Worm (Caenorhabditis elegans): ENCODE measurements around the gene D1025.1.

D1025.1 gene

ce11 chrX:14508823-14509259 lies 11.7 kb upstream of the D1025.1 start:
- TF ChIP-seq lin-13 (GFP tag; optimal IDR thresholded peaks at IDR 0.05) (peak; percentile 24), C34F6.9 (tag; optimal IDR thresholded peaks at IDR 0.05) (peak; percentile 49), fos-1 (tag; optimal IDR thresholded peaks at IDR 0.05) (peak; percentile 53), zag-1 (tag; optimal IDR thresholded peaks at IDR 0.05) (no peak), mbf-1 (tag; optimal IDR thresholded peaks at IDR 0.05) (no peak), elt-1 (tag; optimal IDR thresholded peaks at IDR 0.05) (peak; percentile 46), lin-11 (tag; optimal IDR thresholded peaks at IDR 0.05) (no peak), ceh-16 (tag; optimal IDR thresholded peaks at IDR 0.05) (peak; percentile 67), ztf-4 (tag; optimal IDR thresholded peaks at IDR 0.05) (peak; percentile 24), alr-1 (tag; optimal IDR thresholded peaks at IDR 0.05) (no peak), gmeb-1 (tag; optimal IDR thresholded peaks at IDR 0.05) (no peak), nhr-12 (tag; optimal IDR thresholded peaks at IDR 0.05) (no peak), nhr-237 (tag; optimal IDR thresholded peaks at IDR 0.05) (no peak), unc-62 (GFP tag; optimal IDR thresholded peaks at IDR 0.05) (peak; percentile 74), lin-39 (tag; optimal IDR thresholded peaks at IDR 0.05) (no peak), nhr-25 (tag; optimal IDR thresholded peaks at IDR 0.05) (peak; percentile 88), mdl-1 (tag; optimal IDR thresholded peaks at IDR 0.05) (peak in 1 of 2 experiments; percentile 10), snpc-4 (tag; optimal IDR thresholded peaks at IDR 0.05) (no peak), nhr-77 (tag; optimal IDR thresholded peaks at IDR 0.05) (no peak), egl-27 (tag; optimal IDR thresholded peaks at IDR 0.05) (peak; percentile 91), ZK546.5 (tag; optimal IDR thresholded peaks at IDR 0.05) (no peak), elt-3 (tag; optimal IDR thresholded peaks at IDR 0.05) (no peak), ztf-11 (tag; optimal IDR thresholded peaks at IDR 0.05) (no peak), unc-39 (tag; optimal IDR thresholded peaks at IDR 0.05) (no peak), nhr-6 (tag; optimal IDR thresholded peaks at IDR 0.05) (peak; percentile 51), blmp-1 (tag; optimal IDR thresholded peaks at IDR 0.05; ENCODE audit: insufficient read depth) (peak; percentile 73), crh-2 (tag; optimal IDR thresholded peaks at IDR 0.05) (peak; percentile 46), nhr-23 (tag; optimal IDR thresholded peaks at IDR 0.05) (no peak), nhr-129 (tag; optimal IDR thresholded peaks at IDR 0.05) (peak; percentile 82), lsy-2 (tag; optimal IDR thresholded peaks at IDR 0.05) (peak in 1 of 2 experiments; percentile 64), nhr-21 (tag; optimal IDR thresholded peaks at IDR 0.05) (peak; percentile 84), F13H6.1 (tag; optimal IDR thresholded peaks at IDR 0.05) (peak; percentile 81), sma-3 (GFP tag; optimal IDR thresholded peaks at IDR 0.05) (peak; percentile 66), sem-4 (tag; optimal IDR thresholded peaks at IDR 0.05) (peak; percentile 78), dmd-4 (tag; optimal IDR thresholded peaks at IDR 0.05) (no peak), ztf-1 (GFP tag; conservative IDR thresholded peaks at IDR 0.05) (no peak), ama-1 (optimal IDR thresholded peaks at IDR 0.05) (no peak), skn-1 (tag; optimal IDR thresholded peaks at IDR 0.05) (no peak), ceh-82 (tag; optimal IDR thresholded peaks at IDR 0.05) (no peak), sma-9 (GFP tag; optimal IDR thresholded peaks at IDR 0.05) (peak; percentile 93), sma-9 (tag; optimal IDR thresholded peaks at IDR 0.05) (no peak)

- TF ChIP-seq nhr-129 (tag; optimal IDR thresholded peaks at IDR 0.05) = peak; percentile 75
- no peak for TF ChIP-seq peb-1 (tag; optimal IDR thresholded peaks at IDR 0.05)
- TF ChIP-seq dmd-4 (tag; optimal IDR thresholded peaks at IDR 0.05) = no peak
- no peak for TF ChIP-seq mdl-1 (tag; optimal IDR thresholded peaks at IDR 0.05)
- TF ChIP-seq lsy-2 (tag; optimal IDR thresholded peaks at IDR 0.05) = no peak
Measured at ce11 chrX:14510358-14510757, 10.2 kb upstream of the D1025.1 start.

- TF ChIP-seq snpc-4 (tag; optimal IDR thresholded peaks at IDR 0.05) = no peak
- no peak for TF ChIP-seq ztf-1 (GFP tag; conservative IDR thresholded peaks at IDR 0.05)
- TF ChIP-seq crh-2 (tag; optimal IDR thresholded peaks at IDR 0.05) = no peak
- TF ChIP-seq blmp-1 (tag; optimal IDR thresholded peaks at IDR 0.05; ENCODE audit: insufficient read depth) = no peak
- no peak for TF ChIP-seq sem-4 (tag; optimal IDR thresholded peaks at IDR 0.05)
- no peak for TF ChIP-seq mdl-1 (tag; optimal IDR thresholded peaks at IDR 0.05)
- no peak for TF ChIP-seq R02D3.7 (tag; optimal IDR thresholded peaks at IDR 0.05)
- no peak for TF ChIP-seq lsy-2 (tag; optimal IDR thresholded peaks at IDR 0.05)
- TF ChIP-seq ztf-4 (tag; optimal IDR thresholded peaks at IDR 0.05) = no peak
- TF ChIP-seq alr-1 (tag; optimal IDR thresholded peaks at IDR 0.05) = no peak
- no peak for TF ChIP-seq lin-11 (tag; optimal IDR thresholded peaks at IDR 0.05)
- no peak for TF ChIP-seq ztf-11 (tag; optimal IDR thresholded peaks at IDR 0.05)
- TF ChIP-seq ceh-82 (tag; optimal IDR thresholded peaks at IDR 0.05) = no peak
- TF ChIP-seq nhr-11 (tag; optimal IDR thresholded peaks at IDR 0.05) = no peak
- TF ChIP-seq gmeb-1 (tag; optimal IDR thresholded peaks at IDR 0.05) = no peak
- TF ChIP-seq nhr-21 (tag; optimal IDR thresholded peaks at IDR 0.05) = no peak
- TF ChIP-seq nhr-25 (tag; optimal IDR thresholded peaks at IDR 0.05) = no peak
- no peak for TF ChIP-seq mbf-1 (tag; optimal IDR thresholded peaks at IDR 0.05)
- no peak for TF ChIP-seq skn-1 (tag; optimal IDR thresholded peaks at IDR 0.05)
- no peak for TF ChIP-seq unc-55 (GFP tag; optimal IDR thresholded peaks at IDR 0.05)
Measured at ce11 chrX:14512817-14513216, 7.7 kb upstream of the D1025.1 start, which contains the start of gene fbxa-141. Gene fbxa-141, minus strand, starts transcription at chrX:14512917.

Data from whole organism, L2 larva.